Worm (Caenorhabditis elegans): Measurements from ENCODE around the gene daam-1.

daam-1 gene

ce11 chrV:66506-66905 is 17.1 kb downstream of the daam-1 start:
- TF ChIP-seq him-1 (tag; optimal IDR thresholded peaks at IDR 0.05), result no peak
- TF ChIP-seq dao-5 (tag; optimal IDR thresholded peaks at IDR 0.05), result no peak
- TF ChIP-seq W03F9.2 (tag; optimal IDR thresholded peaks at IDR 0.05), result no peak

ce11 chrV:63887-64286 is 19.7 kb downstream of the daam-1 start:
- TF ChIP-seq him-1 (tag; optimal IDR thresholded peaks at IDR 0.05) (no peak), W03F9.2 (tag; optimal IDR thresholded peaks at IDR 0.05) (no peak), dao-5 (tag; optimal IDR thresholded peaks at IDR 0.05) (no peak)

ce11 chrV:58971-59370 is 24.7 kb downstream of the daam-1 start, which contains the start of gene cyp-29A3:
TSS of gene cyp-29A3 (plus strand) at chrV:59239.
- TF ChIP-seq dao-5 (tag; optimal IDR thresholded peaks at IDR 0.05), result no peak
- no peak for TF ChIP-seq him-1 (tag; optimal IDR thresholded peaks at IDR 0.05)
- TF ChIP-seq W03F9.2 (tag; optimal IDR thresholded peaks at IDR 0.05), result no peak

ce11 chrV:55946-56345 is 27.7 kb downstream of the daam-1 start, which contains the start of gene srt-52:
TSS of gene srt-52 (minus strand) at chrV:56046.
- TF ChIP-seq dao-5 (tag; optimal IDR thresholded peaks at IDR 0.05) (no peak), him-1 (tag; optimal IDR thresholded peaks at IDR 0.05) (no peak), W03F9.2 (tag; optimal IDR thresholded peaks at IDR 0.05) (no peak)

ce11 chrV:53286-53685 is 30.3 kb downstream of the daam-1 start:
- no peak for TF ChIP-seq him-1 (tag; optimal IDR thresholded peaks at IDR 0.05)
- no peak for TF ChIP-seq dao-5 (tag; optimal IDR thresholded peaks at IDR 0.05)
- no peak for TF ChIP-seq W03F9.2 (tag; optimal IDR thresholded peaks at IDR 0.05)

ce11 chrV:48622-49021 is 35.0 kb downstream of the daam-1 start, which contains the start of gene B0348.1:
TSS of gene B0348.1 (plus strand) at chrV:48922.
- no peak for TF ChIP-seq W03F9.2 (tag; optimal IDR thresholded peaks at IDR 0.05)
- no peak for TF ChIP-seq dao-5 (tag; optimal IDR thresholded peaks at IDR 0.05)

ce11 chrV:47799-48198 is 35.8 kb downstream of the daam-1 start:
- no peak for TF ChIP-seq dao-5 (tag; optimal IDR thresholded peaks at IDR 0.05)
- no peak for TF ChIP-seq W03F9.2 (tag; optimal IDR thresholded peaks at IDR 0.05)
- TF ChIP-seq him-1 (tag; optimal IDR thresholded peaks at IDR 0.05), result no peak

ce11 chrV:45010-45409 is 38.6 kb downstream of the daam-1 start, which contains the start of gene B0348.2:
TSS of gene B0348.2 (plus strand) at chrV:45310.
- TF ChIP-seq dao-5 (tag; optimal IDR thresholded peaks at IDR 0.05), result no peak
- no peak for TF ChIP-seq him-1 (tag; optimal IDR thresholded peaks at IDR 0.05)

- TF ChIP-seq W03F9.2 (tag; optimal IDR thresholded peaks at IDR 0.05) (no peak), dao-5 (tag; optimal IDR thresholded peaks at IDR 0.05) (no peak), him-1 (tag; optimal IDR thresholded peaks at IDR 0.05) (no peak)
These were observed 39.6 kb downstream of the daam-1 start for ce11 chrV:44026-44425.

ce11 chrV:43070-43469 is 40.6 kb downstream of the daam-1 start:
- TF ChIP-seq him-1 (tag; optimal IDR thresholded peaks at IDR 0.05) (no peak), W03F9.2 (tag; optimal IDR thresholded peaks at IDR 0.05) (no peak), dao-5 (tag; optimal IDR thresholded peaks at IDR 0.05) (no peak)

ce11 chrV:37729-38128 is 45.9 kb downstream of the daam-1 start:
- TF ChIP-seq him-1 (tag; optimal IDR thresholded peaks at IDR 0.05) (no peak), dao-5 (tag; optimal IDR thresholded peaks at IDR 0.05) (no peak), W03F9.2 (tag; optimal IDR thresholded peaks at IDR 0.05) (no peak)

- TF ChIP-seq him-1 (tag; optimal IDR thresholded peaks at IDR 0.05), result no peak
- no peak for TF ChIP-seq W03F9.2 (tag; optimal IDR thresholded peaks at IDR 0.05)
- TF ChIP-seq dao-5 (tag; optimal IDR thresholded peaks at IDR 0.05), result no peak
These were observed 53.8 kb downstream of the daam-1 start for ce11 chrV:29823-30222.

- no peak for TF ChIP-seq W03F9.2 (tag; optimal IDR thresholded peaks at IDR 0.05)
- no peak for TF ChIP-seq him-1 (tag; optimal IDR thresholded peaks at IDR 0.05)
- TF ChIP-seq dao-5 (tag; optimal IDR thresholded peaks at IDR 0.05), result no peak
These were observed 55.4 kb downstream of the daam-1 start for ce11 chrV:28270-28669.

ce11 chrV:27604-28003 is 56.0 kb downstream of the daam-1 start:
- no peak for TF ChIP-seq dao-5 (tag; optimal IDR thresholded peaks at IDR 0.05)
- TF ChIP-seq W03F9.2 (tag; optimal IDR thresholded peaks at IDR 0.05), result no peak
- TF ChIP-seq him-1 (tag; optimal IDR thresholded peaks at IDR 0.05), result no peak

- TF ChIP-seq W03F9.2 (tag; optimal IDR thresholded peaks at IDR 0.05) (no peak), dao-5 (tag; optimal IDR thresholded peaks at IDR 0.05) (no peak), him-1 (tag; optimal IDR thresholded peaks at IDR 0.05) (no peak)
These were observed 59.5 kb downstream of the daam-1 start for ce11 chrV:24181-24580.
